Fruit fly (Drosophila melanogaster): ENCODE measurements around the gene Atg3.
A peak's percentile ranks its signal among the peaks of the same experiment; 100 is the strongest.

Gene Atg3

dm6 chr3L:18772014-18772560, 23.6 kb downstream of the Atg3 start (continued):
- TF ChIP-seq CG17912 (GFP tag; optimal IDR thresholded peaks at IDR 0.05) (peak; percentile 3), sens-2 (GFP tag; IDR thresholded peaks at IDR 0.05) (no peak), sug (tag; optimal IDR thresholded peaks at IDR 0.05) (peak; percentile 18), CG32532 (GFP tag; IDR thresholded peaks at IDR 0.05) (no peak), Sin3A (optimal IDR thresholded peaks at IDR 0.05) (no peak), NK7.1 (GFP tag; optimal IDR thresholded peaks at IDR 0.05) (no peak), ATbp (GFP tag; optimal IDR thresholded peaks at IDR 0.05) (peak; percentile 45), grn (GFP tag; optimal IDR thresholded peaks at IDR 0.05) (peak; percentile 21), wek (GFP tag; optimal IDR thresholded peaks at IDR 0.05) (no peak), Dek (tag; optimal IDR thresholded peaks at IDR 0.05) (no peak), Gug (GFP tag; IDR thresholded peaks at IDR 0.05) (no peak), amos (GFP tag; IDR thresholded peaks at IDR 0.05; ENCODE audit: partially characterized antibody) (no peak)

DNA sequence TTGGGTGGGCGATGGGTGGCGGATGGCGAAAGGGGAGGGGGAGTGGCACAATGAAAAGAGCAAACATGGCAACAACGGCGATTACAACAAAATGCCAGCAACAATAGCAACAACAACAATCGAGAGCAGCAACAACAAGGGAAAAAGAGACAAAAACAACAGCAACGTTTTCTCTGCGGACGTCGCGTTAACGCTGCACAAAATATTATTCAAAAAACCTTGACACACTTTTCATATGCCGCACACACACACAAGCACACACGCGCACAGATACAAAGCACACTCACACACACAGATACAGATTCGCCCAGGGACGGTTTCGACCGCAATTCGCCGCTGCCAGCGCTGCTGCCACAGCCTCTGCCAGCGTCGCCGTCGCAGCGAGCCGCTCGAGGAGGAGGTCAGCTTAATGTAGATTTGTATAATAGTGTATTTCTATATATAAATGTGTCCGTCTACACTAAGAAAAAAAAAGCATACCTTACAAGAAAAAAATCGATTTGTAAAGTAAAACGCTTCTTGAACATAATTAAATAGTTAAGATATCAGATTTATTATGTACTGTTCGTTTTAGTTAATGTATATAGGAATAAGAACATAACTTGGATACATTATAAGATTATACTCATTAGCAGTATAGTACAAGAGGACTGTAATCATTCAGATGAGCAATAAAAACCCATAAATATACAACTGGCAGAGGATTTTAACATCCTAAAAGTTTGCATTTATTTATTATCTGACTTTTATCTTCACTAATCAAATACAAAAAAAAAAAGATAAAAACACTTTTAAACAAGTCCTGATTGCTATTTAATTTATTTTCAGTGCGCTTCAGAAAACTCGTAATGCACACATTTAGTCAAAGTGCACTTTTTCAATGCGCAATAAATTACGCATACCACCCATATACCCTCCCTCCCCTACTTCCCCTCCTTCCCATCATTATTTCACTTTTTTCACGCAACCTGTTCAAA, 33.5 kb downstream of the Atg3 start:
- TF ChIP-seq CG11093 (GFP tag; IDR thresholded peaks at IDR 0.05) = 0 out of 3 replicates have a peak, but pooled peaks have one; percentile 31
- TF ChIP-seq eyg (GFP tag; optimal IDR thresholded peaks at IDR 0.05) = peak; percentile 1
- no peak for TF ChIP-seq tll (GFP tag; optimal IDR thresholded peaks at IDR 0.05)
- no peak for TF ChIP-seq CG34376 (GFP tag; optimal IDR thresholded peaks at IDR 0.05)
- peak; percentile 80 for TF ChIP-seq CG13424 (tag; optimal IDR thresholded peaks at IDR 0.05)
- no peak for TF ChIP-seq slou (GFP tag; optimal IDR thresholded peaks at IDR 0.05)
- no peak for TF ChIP-seq gro (GFP tag; optimal IDR thresholded peaks at IDR 0.05)
- TF ChIP-seq Taf1 (GFP tag; IDR thresholded peaks at IDR 0.05) = no peak
- peak; percentile 41; the same call in 1 of the 3 replicates for TF ChIP-seq ase (GFP tag; IDR thresholded peaks at IDR 0.05)
- no peak for TF ChIP-seq D19B (GFP tag; optimal IDR thresholded peaks at IDR 0.05)
- TF ChIP-seq CG17361 (GFP tag; IDR thresholded peaks at IDR 0.05) = peak; percentile 79
- TF ChIP-seq fd3F (GFP tag; optimal IDR thresholded peaks at IDR 0.05) = peak; percentile 70
- TF ChIP-seq ftz-f1 (GFP tag; optimal IDR thresholded peaks at IDR 0.05) = peak; percentile 99
- TF ChIP-seq CG1792 (GFP tag; optimal IDR thresholded peaks at IDR 0.05) = no peak
- peak; percentile 18 for TF ChIP-seq CG1603 (tag; optimal IDR thresholded peaks at IDR 0.05)
- no peak for TF ChIP-seq Mad (GFP tag; optimal IDR thresholded peaks at IDR 0.05)
- TF ChIP-seq vfl (GFP tag; optimal IDR thresholded peaks at IDR 0.05) = no peak
- TF ChIP-seq CG10431 (GFP tag; optimal IDR thresholded peaks at IDR 0.05) = no peak
- no peak for TF ChIP-seq CG10959 (GFP tag; IDR thresholded peaks at IDR 0.05)
- no peak for TF ChIP-seq CG13123 (GFP tag; optimal IDR thresholded peaks at IDR 0.05)
- no peak for TF ChIP-seq CG8478 (optimal IDR thresholded peaks at IDR 0.05)
- no peak for TF ChIP-seq sens-2 (GFP tag; IDR thresholded peaks at IDR 0.05)
- no peak for TF ChIP-seq NFAT (GFP tag; IDR thresholded peaks at IDR 0.05)
- TF ChIP-seq az2 (GFP tag; optimal IDR thresholded peaks at IDR 0.05) = peak; percentile 61
- no peak for TF ChIP-seq al (GFP tag; IDR thresholded peaks at IDR 0.05)
- TF ChIP-seq tin (GFP tag; optimal IDR thresholded peaks at IDR 0.05) = peak; percentile 32
- no peak for TF ChIP-seq Gsc (GFP tag; IDR thresholded peaks at IDR 0.05)
- TF ChIP-seq p53 (GFP tag; optimal IDR thresholded peaks at IDR 0.05) = no peak
- peak; percentile 53 for TF ChIP-seq E2f1 (GFP tag; IDR thresholded peaks at IDR 0.05)
- TF ChIP-seq CG3281 (GFP tag; optimal IDR thresholded peaks at IDR 0.05) = peak; percentile 4
- no peak for TF ChIP-seq CG4328 (GFP tag; optimal IDR thresholded peaks at IDR 0.05)
- TF ChIP-seq fd96Cb (tag; optimal IDR thresholded peaks at IDR 0.05) = peak; percentile 56
- peak; percentile 1 for TF ChIP-seq NK7.1 (GFP tag; optimal IDR thresholded peaks at IDR 0.05)
- TF ChIP-seq Hr3 (GFP tag; optimal IDR thresholded peaks at IDR 0.05) = peak; percentile 26
- peak; percentile 60 for TF ChIP-seq tio (GFP tag; optimal IDR thresholded peaks at IDR 0.05)
- no peak; the same call in 1 of the 2 replicates for TF ChIP-seq Rx (GFP tag; IDR thresholded peaks at IDR 0.05)
- TF ChIP-seq pb (GFP tag; optimal IDR thresholded peaks at IDR 0.05) = no peak
- no peak for TF ChIP-seq lbe (GFP tag; optimal IDR thresholded peaks at IDR 0.05)

Data from whole organism, embryonic.